Worm (Caenorhabditis elegans): ENCODE results near the gene Y46B2A.3.

ce11 chrII:821514-821913, 45.2 kb downstream of the Y46B2A.3 start, which contains the start of gene F46F5.8:
- TF ChIP-seq tbx-2 (tag; optimal IDR thresholded peaks at IDR 0.05): no peak
- TF ChIP-seq ttx-3 (tag; optimal IDR thresholded peaks at IDR 0.05): no peak
- no peak for TF ChIP-seq ama-1 (optimal IDR thresholded peaks at IDR 0.05)
- TF ChIP-seq nfya-1 (tag; optimal IDR thresholded peaks at IDR 0.05): no peak
- TF ChIP-seq syd-9 (tag; optimal IDR thresholded peaks at IDR 0.05): no peak
- TF ChIP-seq ceh-2 (tag; optimal IDR thresholded peaks at IDR 0.05): no peak
- no peak for TF ChIP-seq elt-2 (tag; optimal IDR thresholded peaks at IDR 0.05)
- TF ChIP-seq pqm-1 (tag; optimal IDR thresholded peaks at IDR 0.05): no peak
- TF ChIP-seq nhr-11 (tag; optimal IDR thresholded peaks at IDR 0.05): no peak
- TF ChIP-seq unc-86 (tag; optimal IDR thresholded peaks at IDR 0.05): no peak
- no peak for TF ChIP-seq ceh-18 (tag; optimal IDR thresholded peaks at IDR 0.05)
- no peak for TF ChIP-seq C38D4.7 (GFP tag; optimal IDR thresholded peaks at IDR 0.05)

All from whole organism, late embryonic.